Fruit fly (Drosophila melanogaster) whole organism, embryonic: ENCODE data around the gene RpL18.
A peak's percentile ranks its signal among the peaks of the same experiment; 100 is the strongest.

Experiments
- Abd-B ChIP-seq: fragments of 200-800 bp; sonication (Bioruptor generic); optimal IDR thresholded peaks from 2 replicates; lab custom pipeline; 2018; ENCODE audit warnings: missing biosample characterization, mild to moderate bottlenecking, missing genetic modification characterization, moderate library complexity
- Ada2b ChIP-seq: fragments of 200-800 bp; sonication (Bioruptor generic); IDR thresholded peaks from 2 replicates; pipeline ENCODE4 v1.3.6; 2022; ENCODE audit warnings: missing biosample characterization, missing genetic modification characterization
- BEAF-32 ChIP-seq: fragments of 200-800 bp; sonication (Bioruptor generic); optimal IDR thresholded peaks from 3 replicates; lab custom pipeline; 2017; ENCODE audit warnings: missing biosample characterization, missing genetic modification characterization, mild to moderate bottlenecking, moderate library complexity, missing genetic modification reagents
- CG11093 ChIP-seq: fragments of 200-800 bp; sonication (Bioruptor generic); IDR thresholded peaks from 3 replicates; pipeline ENCODE4 v1.3.6; 2022; ENCODE audit warnings: missing biosample characterization, missing genetic modification characterization
- CG11504 ChIP-seq: fragments of 200-800 bp; sonication (Bioruptor generic); optimal IDR thresholded peaks from 3 replicates; lab custom pipeline; 2019; ENCODE audit warnings: missing biosample characterization, mild to moderate bottlenecking, missing genetic modification characterization, moderate library complexity
- CG11723 ChIP-seq: fragments of 200-800 bp; sonication (Bioruptor generic); optimal IDR thresholded peaks from 2 replicates; lab custom pipeline; 2017; ENCODE audit warnings: missing biosample characterization, mild to moderate bottlenecking, missing genetic modification characterization
- CG13287 ChIP-seq: fragments of 200-800 bp; sonication (Bioruptor generic); IDR thresholded peaks from 2 replicates; pipeline ENCODE4 v1.3.6; 2022; ENCODE audit warnings: missing biosample characterization, missing genetic modification characterization; ENCODE audit not compliant: partially characterized antibody
- CG13624 ChIP-seq: fragments of 200-800 bp; sonication (Bioruptor generic); optimal IDR thresholded peaks from 2 replicates; lab custom pipeline; 2016; ENCODE audit warnings: missing biosample characterization, missing genetic modification characterization
- CG14860 ChIP-seq: fragments of 200-800 bp; sonication (Bioruptor generic); IDR thresholded peaks from 3 replicates; pipeline ENCODE4 v1.3.6; 2022; ENCODE audit warnings: missing biosample characterization, missing genetic modification characterization; ENCODE audit not compliant: partially characterized antibody
- CG15514 ChIP-seq: fragments of 200-800 bp; sonication (Bioruptor generic); optimal IDR thresholded peaks from 3 replicates; lab custom pipeline; 2017; ENCODE audit warnings: missing biosample characterization, missing genetic modification characterization, mild to moderate bottlenecking, moderate library complexity, missing genetic modification reagents
- CG2678 ChIP-seq: fragments of 200-800 bp; sonication (Bioruptor generic); optimal IDR thresholded peaks from 3 replicates; lab custom pipeline; 2019; ENCODE audit warnings: missing biosample characterization, mild to moderate bottlenecking, missing genetic modification characterization, moderate library complexity
- CG31388 ChIP-seq: fragments of 200-800 bp; sonication (Bioruptor generic); optimal IDR thresholded peaks from 2 replicates; lab custom pipeline; 2016; ENCODE audit warnings: missing biosample characterization, missing genetic modification characterization
- CG32767 ChIP-seq: fragments of 200-800 bp; sonication (Bioruptor generic); IDR thresholded peaks from 2 replicates; pipeline ENCODE4 v1.3.6; 2022; ENCODE audit warnings: missing biosample characterization, missing genetic modification characterization
- CG5245 ChIP-seq: fragments of 200-800 bp; sonication (Bioruptor generic); optimal IDR thresholded peaks from 3 replicates; lab custom pipeline; 2016; ENCODE audit warnings: missing biosample characterization, missing genetic modification characterization
- CG6683 ChIP-seq: fragments of 200-800 bp; sonication (Bioruptor generic); optimal IDR thresholded peaks from 2 replicates; lab custom pipeline; 2017; ENCODE audit warnings: missing biosample characterization, mild to moderate bottlenecking, missing genetic modification characterization, missing genetic modification reagents
- CG9727 ChIP-seq: fragments of 200-800 bp; sonication (Bioruptor generic); optimal IDR thresholded peaks from 3 replicates; lab custom pipeline; 2017; ENCODE audit warnings: missing biosample characterization, mild to moderate bottlenecking, missing genetic modification characterization
- CG9797 ChIP-seq: fragments of 200-800 bp; sonication (Bioruptor generic); optimal IDR thresholded peaks from 3 replicates; lab custom pipeline; 2018; ENCODE audit warnings: missing biosample characterization, mild to moderate bottlenecking, missing genetic modification characterization
- D ChIP-seq, 2 experiments: fragments of 200-800 bp in 1 of 2; fragments of >200 bp in 1 of 2; sonication (Bioruptor generic) in 1 of 2; optimal IDR thresholded peaks; 2 replicates in 1 of 2; 3 replicates in 1 of 2; lab custom pipeline; 2017; ENCODE audit warnings: mild to moderate bottlenecking in 1 of 2, missing biosample characterization in 1 of 2, missing genetic modification characterization in 1 of 2, missing genetic modification reagents in 1 of 2
- Dp ChIP-seq: fragments of 200-800 bp; sonication (Bioruptor generic); optimal IDR thresholded peaks from 2 replicates; lab custom pipeline; 2018; ENCODE audit warnings: missing biosample characterization, mild to moderate bottlenecking, missing genetic modification characterization, moderate library complexity
- Lhr ChIP-seq: fragments of 200-800 bp; sonication (Bioruptor generic); optimal IDR thresholded peaks from 3 replicates; lab custom pipeline; 2017; ENCODE audit warnings: mild to moderate bottlenecking, missing biosample characterization, missing genetic modification reagents, missing genetic modification characterization
- MTF-1 ChIP-seq: fragments of 200-800 bp; sonication (Bioruptor generic); optimal IDR thresholded peaks from 2 replicates; lab custom pipeline; 2018; ENCODE audit warnings: missing biosample characterization, mild to moderate bottlenecking, missing genetic modification characterization, borderline replicate concordance
- Mes4 ChIP-seq: fragments of 200-800 bp; sonication (Bioruptor generic); optimal IDR thresholded peaks from 2 replicates; lab custom pipeline; 2016; ENCODE audit warnings: missing biosample characterization, missing genetic modification characterization
- Mrtf ChIP-seq: fragments of 200-800 bp; sonication (Bioruptor generic); IDR thresholded peaks from 3 replicates; pipeline ENCODE4 v1.3.6; 2022; ENCODE audit warnings: missing biosample characterization, missing genetic modification characterization
- NFAT ChIP-seq: fragments of 200-800 bp; sonication (Bioruptor generic); IDR thresholded peaks from 2 replicates; pipeline ENCODE4 v1.3.6; 2022; ENCODE audit warnings: missing biosample characterization, missing genetic modification characterization
- Nf-YA ChIP-seq: fragments of 200-800 bp; sonication (Bioruptor generic); IDR thresholded peaks from 2 replicates; pipeline ENCODE4 v1.3.6; 2022; ENCODE audit warnings: missing biosample characterization, missing genetic modification characterization
- Oaz ChIP-seq: fragments of 200-800 bp; sonication (Bioruptor generic); IDR thresholded peaks from 2 replicates; pipeline ENCODE4 v1.3.6; 2022; ENCODE audit warnings: missing biosample characterization, missing genetic modification characterization
- Six4 ChIP-seq: fragments of 200-800 bp; sonication (Bioruptor generic); optimal IDR thresholded peaks from 2 replicates; lab custom pipeline; 2016; ENCODE audit warnings: missing biosample characterization, missing genetic modification characterization
- Sry-δ ChIP-seq: fragments of 200-800 bp; sonication (Bioruptor generic); optimal IDR thresholded peaks from 2 replicates; lab custom pipeline; 2016; ENCODE audit warnings: missing biosample characterization, missing genetic modification characterization
- Taf1 ChIP-seq: fragments of 200-800 bp; sonication (Bioruptor generic); IDR thresholded peaks from 2 replicates; pipeline ENCODE4 v1.3.6; 2022; ENCODE audit warnings: missing biosample characterization, missing genetic modification characterization
- Usf ChIP-seq: fragments of 200-800 bp; sonication (Bioruptor generic); optimal IDR thresholded peaks from 2 replicates; lab custom pipeline; 2017; ENCODE audit warnings: missing genotype, missing biosample characterization, missing genetic modification characterization
- Xbp1 ChIP-seq: fragments of 200-800 bp; sonication (Bioruptor generic); optimal IDR thresholded peaks from 3 replicates; lab custom pipeline; 2016; ENCODE audit warnings: missing biosample characterization, mild to moderate bottlenecking, missing genetic modification characterization
- al ChIP-seq: fragments of 200-800 bp; sonication (Bioruptor generic); IDR thresholded peaks from 2 replicates; pipeline ENCODE4 v1.3.6; 2022; ENCODE audit warnings: missing biosample characterization, missing genetic modification characterization
- bab2 ChIP-seq: fragments of 200-800 bp; sonication (Bioruptor generic); optimal IDR thresholded peaks from 2 replicates; lab custom pipeline; 2016; ENCODE audit warnings: missing biosample characterization, missing genetic modification characterization
- caup ChIP-seq: fragments of 200-800 bp; sonication (Bioruptor generic); optimal IDR thresholded peaks from 3 replicates; lab custom pipeline; 2017; ENCODE audit warnings: missing biosample characterization, mild to moderate bottlenecking, missing genetic modification characterization, moderate library complexity; ENCODE audit not compliant: severe bottlenecking
- ci ChIP-seq: fragments of 200-800 bp; sonication (Bioruptor generic); IDR thresholded peaks from 3 replicates; pipeline ENCODE4 v1.3.6; 2022; ENCODE audit warnings: missing biosample characterization, missing genetic modification characterization
- dimm ChIP-seq: fragments of 200-800 bp; sonication (Bioruptor generic); IDR thresholded peaks from 2 replicates; pipeline ENCODE4 v1.3.6; 2022; ENCODE audit warnings: missing biosample characterization, missing genetic modification characterization
- dmrt11E ChIP-seq: fragments of 200-800 bp; sonication (Bioruptor generic); optimal IDR thresholded peaks from 3 replicates; lab custom pipeline; 2018; ENCODE audit warnings: missing biosample characterization, mild to moderate bottlenecking, missing genetic modification characterization, moderate library complexity
- dpn ChIP-seq, 2 experiments: fragments of 200-800 bp; sonication (Bioruptor generic); optimal IDR thresholded peaks; 3 replicates each; lab custom pipeline; 2016; ENCODE audit warnings: missing biosample characterization in 2 of 2, missing genetic modification characterization in 2 of 2
- eyg ChIP-seq: fragments of 200-800 bp; sonication (Bioruptor generic); optimal IDR thresholded peaks from 3 replicates; lab custom pipeline; 2016; ENCODE audit warnings: missing biosample characterization, missing genetic modification characterization
- fd96Cb ChIP-seq: fragments of 200-800 bp; sonication (Bioruptor generic); optimal IDR thresholded peaks from 2 replicates; lab custom pipeline; 2018; ENCODE audit warnings: missing biosample characterization, mild to moderate bottlenecking, missing genetic modification characterization, moderate library complexity
- ham ChIP-seq: fragments of 200-800 bp; sonication (Bioruptor generic); IDR thresholded peaks from 2 replicates; pipeline ENCODE4 v1.3.6; 2022; ENCODE audit warnings: missing biosample characterization, missing genetic modification characterization
- hbn ChIP-seq: fragments of 200-800 bp; sonication (Bioruptor generic); IDR thresholded peaks from 2 replicates; pipeline ENCODE4 v1.3.6; 2022; ENCODE audit warnings: missing biosample characterization, missing genetic modification characterization; ENCODE audit not compliant: partially characterized antibody
- ind ChIP-seq: fragments of 200-800 bp; sonication (Bioruptor generic); optimal IDR thresholded peaks from 3 replicates; lab custom pipeline; 2016; ENCODE audit warnings: missing biosample characterization, missing genetic modification characterization
- org-1 ChIP-seq: fragments of 200-800 bp; sonication (Bioruptor generic); optimal IDR thresholded peaks from 2 replicates; lab custom pipeline; 2017; ENCODE audit warnings: missing biosample characterization, missing genetic modification characterization
- phol ChIP-seq: fragments of 200-800 bp; sonication (Bioruptor generic); optimal IDR thresholded peaks from 3 replicates; lab custom pipeline; 2018; ENCODE audit warnings: missing biosample characterization, mild to moderate bottlenecking, missing genetic modification characterization, moderate library complexity
- pzg ChIP-seq: fragments of 200-800 bp; sonication (Bioruptor generic); optimal IDR thresholded peaks from 3 replicates; lab custom pipeline; 2018; ENCODE audit warnings: missing biosample characterization, mild to moderate bottlenecking, missing genetic modification characterization, moderate library complexity
- slp2 ChIP-seq: fragments of 200-800 bp; sonication (Bioruptor generic); optimal IDR thresholded peaks from 2 replicates; lab custom pipeline; 2016; ENCODE audit warnings: missing biosample characterization, missing genetic modification characterization
- so ChIP-seq: fragments of 200-800 bp; sonication (Bioruptor generic); IDR thresholded peaks from 3 replicates; pipeline ENCODE4 v1.3.6; 2022; ENCODE audit warnings: missing biosample characterization, missing genetic modification characterization
- sqz ChIP-seq: fragments of 200-800 bp; sonication (Bioruptor generic); optimal IDR thresholded peaks from 3 replicates; lab custom pipeline; 2018; ENCODE audit warnings: missing biosample characterization, mild to moderate bottlenecking, missing genetic modification characterization

Gene RpL18

DNA sequence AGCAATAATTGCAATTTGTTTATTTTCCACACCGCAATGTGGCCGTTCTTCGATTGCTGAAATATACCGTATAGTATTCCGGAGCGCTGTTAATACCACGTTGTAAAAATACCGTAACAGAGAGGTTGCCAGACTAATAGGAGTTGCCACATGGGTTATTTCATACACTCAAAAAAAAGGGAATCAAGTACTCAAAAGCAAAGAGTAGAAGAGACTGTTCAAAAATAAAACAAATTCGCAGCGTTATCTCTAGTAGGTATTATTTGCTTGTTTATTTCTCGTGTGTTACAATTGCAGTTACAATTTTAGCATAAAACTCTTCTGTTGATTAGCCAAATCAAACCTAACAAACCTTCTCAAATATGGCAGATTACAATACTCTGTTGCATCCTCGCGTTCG is 9.3 kb upstream of the RpL18 start, which contains the start of gene MED4 (continued):
- TF ChIP-seq phol (tag; lab: Kevin White, UChicago) (peak; percentile 82), Xbp1 (peak; percentile 89), bab2 (GFP tag; lab: Kevin White, UChicago) (peak; percentile 79), Six4 (GFP tag; lab: Kevin White, UChicago) (peak; percentile 73), CG9727 (GFP tag; lab: Kevin White, UChicago) (peak; percentile 74), Mrtf (GFP tag; lab: Robert Waterston, UW) (peak; percentile 50; the same call in 1 of the 3 replicates), CG11723 (peak; percentile 36), ham (GFP tag; lab: Robert Waterston, UW) (peak; percentile 25; the same call in 1 of the 2 replicates), Oaz (GFP tag; lab: Robert Waterston, UW) (no peak), caup (GFP tag; lab: Kevin White, UChicago) (peak; percentile 75), CG15514 (GFP tag; lab: Kevin White, UChicago) (peak; percentile 77), sqz (GFP tag; lab: Kevin White, UChicago) (no peak), CG2678 (tag; lab: Kevin White, UChicago) (peak; percentile 77), CG6683 (GFP tag; lab: Kevin White, UChicago) (peak; percentile 68), D (optimal IDR thresholded peaks at IDR 0.05; lab: Kevin White, UChicago) (no peak), D (GFP tag; optimal IDR thresholded peaks at IDR 0.05; lab: Kevin White, UChicago) (peak; percentile 1), dimm (GFP tag; lab: Robert Waterston, UW) (peak; percentile 54), CG11093 (GFP tag; lab: Robert Waterston, UW) (no peak; the same call in 2 of the 3 replicates), Sry-δ (GFP tag; lab: Kevin White, UChicago) (peak; percentile 65), slp2 (GFP tag; lab: Kevin White, UChicago) (peak; percentile 54), al (GFP tag; lab: Robert Waterston, UW) (peak; percentile 52; the same call in 1 of the 2 replicates), Usf (GFP tag; lab: Kevin White, UChicago) (peak; percentile 19), CG9797 (GFP tag; lab: Kevin White, UChicago) (peak; percentile 84), Mes4 (GFP tag; lab: Kevin White, UChicago) (peak; percentile 74), CG31388 (GFP tag; lab: Kevin White, UChicago) (no peak), dmrt11E (tag; lab: Kevin White, UChicago) (peak; percentile 43), CG32767 (peak; percentile 74), Taf1 (GFP tag; lab: Robert Waterston, UW) (peak; percentile 64; the same call in 1 of the 2 replicates), ci (GFP tag; lab: Robert Waterston, UW) (peak; percentile 89), org-1 (GFP tag; lab: Kevin White, UChicago) (peak; percentile 61), eyg (GFP tag; lab: Kevin White, UChicago) (peak; percentile 71), hbn (no peak), CG13287 (peak; percentile 21; the same call in 1 of the 2 replicates), Lhr (GFP tag; lab: Kevin White, UChicago) (peak; percentile 85), MTF-1 (GFP tag; lab: Kevin White, UChicago) (peak; percentile 65), ind (GFP tag; lab: Kevin White, UChicago) (peak; percentile 84), Abd-B (peak; percentile 56), CG11504 (peak; percentile 75), Ada2b (GFP tag; lab: Robert Waterston, UW) (peak; percentile 60), dpn (GFP tag; optimal IDR thresholded peaks at IDR 0.05; lab: Kevin White, UChicago) (peak; percentile 86 to 92), so (GFP tag; lab: Robert Waterston, UW) (peak; percentile 54; the same call in 1 of the 3 replicates), Dp (GFP tag; lab: Kevin White, UChicago) (peak; percentile 45), fd96Cb (tag; lab: Kevin White, UChicago) (peak; percentile 61), CG5245 (GFP tag; lab: Kevin White, UChicago) (peak; percentile 75), CG13624 (GFP tag; lab: Kevin White, UChicago) (peak; percentile 86), NFAT (GFP tag; lab: Robert Waterston, UW) (peak; percentile 85), BEAF-32 (GFP tag; lab: Kevin White, UChicago) (peak; percentile 48), pzg (peak; percentile 95), Nf-YA (GFP tag; lab: Robert Waterston, UW) (no peak), CG14860 (GFP tag; lab: Robert Waterston, UW) (no peak)
